Worm (Caenorhabditis elegans) whole organism, L2 larva: ENCODE data around the gene asm-3.
A peak's percentile ranks its signal among the peaks of the same experiment; 100 is the strongest.

Experiments used
- C34F6.9 ChIP-seq: fragments of 150-350 bp; optimal IDR thresholded peaks from 2 replicates; lab custom pipeline; 2014; ENCODE audit warnings: missing biosample characterization, missing genetic modification characterization
- F13H6.1 ChIP-seq: sonication (generic microtip); optimal IDR thresholded peaks from 2 replicates; lab custom pipeline; 2016; ENCODE audit warnings: missing genetic modification characterization, missing compliant biosample characterization
- R02D3.7 ChIP-seq: fragments of 150-350 bp; optimal IDR thresholded peaks from 2 replicates; lab custom pipeline; 2014; ENCODE audit warnings: missing biosample characterization, missing genetic modification characterization
- Y55F3AM.14 ChIP-seq: fragments of 200-800 bp; sonication (Bioruptor generic); optimal IDR thresholded peaks from 2 replicates; lab custom pipeline; 2018; ENCODE audit warnings: mild to moderate bottlenecking, missing genetic modification characterization, missing compliant biosample characterization
- ZK546.5 ChIP-seq: sonication (generic microtip); optimal IDR thresholded peaks from 2 replicates; lab custom pipeline; 2017; ENCODE audit warnings: missing biosample characterization, missing genetic modification characterization
- alr-1 ChIP-seq: fragments of 150-350 bp; optimal IDR thresholded peaks from 2 replicates; lab custom pipeline; 2014; ENCODE audit warnings: missing biosample characterization, missing genetic modification characterization
- blmp-1 ChIP-seq: sonication (generic microtip); optimal IDR thresholded peaks from 2 replicates; lab custom pipeline; 2017; ENCODE audit warnings: missing genetic modification characterization, mild to moderate bottlenecking, missing compliant biosample characterization, antibody characterized with exemption, moderate library complexity; ENCODE audit not compliant: insufficient read depth
- ceh-16 ChIP-seq: fragments of 150-350 bp; optimal IDR thresholded peaks from 2 replicates; lab custom pipeline; 2014; ENCODE audit warnings: missing biosample characterization, missing genetic modification characterization
- ceh-82 ChIP-seq: fragments of 150-350 bp; optimal IDR thresholded peaks from 2 replicates; lab custom pipeline; 2014; ENCODE audit warnings: missing biosample characterization, missing genetic modification characterization
- crh-2 ChIP-seq: sonication (generic microtip); optimal IDR thresholded peaks from 2 replicates; lab custom pipeline; 2017; ENCODE audit warnings: missing biosample characterization, missing genetic modification characterization
- dmd-4 ChIP-seq: sonication (generic microtip); optimal IDR thresholded peaks from 2 replicates; lab custom pipeline; 2017; ENCODE audit warnings: missing biosample characterization, missing genetic modification characterization
- egl-27 ChIP-seq: sonication (generic microtip); optimal IDR thresholded peaks from 3 replicates; lab custom pipeline; 2017; ENCODE audit warnings: missing biosample characterization, missing genetic modification reagents, missing genetic modification characterization
- elt-3 ChIP-seq: sonication (generic microtip); optimal IDR thresholded peaks from 2 replicates; lab custom pipeline; 2017; ENCODE audit warnings: missing biosample characterization, missing genetic modification characterization
- fos-1 ChIP-seq: fragments of 150-350 bp; optimal IDR thresholded peaks from 2 replicates; lab custom pipeline; 2014; ENCODE audit warnings: missing biosample characterization, missing genetic modification characterization
- gmeb-1 ChIP-seq: fragments of 150-350 bp; optimal IDR thresholded peaks from 2 replicates; lab custom pipeline; 2014; ENCODE audit warnings: missing biosample characterization, missing genetic modification characterization
- lin-11 ChIP-seq: fragments of 150-350 bp; sonication (generic microtip); optimal IDR thresholded peaks from 2 replicates; lab custom pipeline; 2014; ENCODE audit warnings: missing biosample characterization, missing genetic modification characterization, inconsistent platforms, mixed read lengths
- lin-13 ChIP-seq: fragments of 150-350 bp; optimal IDR thresholded peaks from 2 replicates; lab custom pipeline; 2014; ENCODE audit warnings: missing biosample characterization, missing genetic modification reagents, missing genetic modification characterization
- lsy-2 ChIP-seq, 2 experiments: fragments of 150-350 bp in 1 of 2; sonication (generic microtip) in 1 of 2; optimal IDR thresholded peaks; 2 replicates each; lab custom pipeline; 2014 to 2017; ENCODE audit warnings: missing biosample characterization in 2 of 2, missing genetic modification characterization in 2 of 2
- nhr-23 ChIP-seq: fragments of 150-350 bp; optimal IDR thresholded peaks from 2 replicates; lab custom pipeline; 2014; ENCODE audit warnings: missing biosample characterization, missing genetic modification reagents, missing genetic modification characterization
- nhr-237 ChIP-seq: fragments of 150-350 bp; optimal IDR thresholded peaks from 2 replicates; lab custom pipeline; 2014; ENCODE audit warnings: missing biosample characterization, missing genetic modification characterization
- nhr-25 ChIP-seq: fragments of 150-350 bp; sonication (generic microtip); optimal IDR thresholded peaks from 3 replicates; lab custom pipeline; 2014; ENCODE audit warnings: missing biosample characterization, missing genetic modification characterization
- nhr-6 ChIP-seq: fragments of 150-350 bp; optimal IDR thresholded peaks from 2 replicates; lab custom pipeline; 2014; ENCODE audit warnings: missing biosample characterization, missing genetic modification characterization
- nhr-77 ChIP-seq: fragments of 150-350 bp; optimal IDR thresholded peaks from 2 replicates; lab custom pipeline; 2014; ENCODE audit warnings: missing biosample characterization, missing genetic modification characterization
- peb-1 ChIP-seq: fragments of 150-350 bp; optimal IDR thresholded peaks from 2 replicates; lab custom pipeline; 2014; ENCODE audit warnings: missing biosample characterization, missing genetic modification characterization
- sem-4 ChIP-seq: fragments of 150-350 bp; optimal IDR thresholded peaks from 2 replicates; lab custom pipeline; 2014; ENCODE audit warnings: missing biosample characterization, missing genetic modification reagents, missing genetic modification characterization
- skn-1 ChIP-seq: sonication (generic microtip); optimal IDR thresholded peaks from 2 replicates; lab custom pipeline; 2017; ENCODE audit warnings: missing biosample characterization, missing genetic modification characterization
- sma-3 ChIP-seq: sonication (generic microtip); optimal IDR thresholded peaks from 2 replicates; lab custom pipeline; 2016; ENCODE audit warnings: missing genetic modification reagents, missing genetic modification characterization, missing compliant biosample characterization
- sma-9 ChIP-seq, 2 experiments: fragments of 150-350 bp in 1 of 2; sonication (generic microtip) in 1 of 2; optimal IDR thresholded peaks; 2 replicates each; lab custom pipeline; 2014 to 2016; ENCODE audit warnings: missing genetic modification characterization in 2 of 2, mild to moderate bottlenecking in 1 of 2, missing biosample characterization in 1 of 2, missing compliant biosample characterization in 1 of 2, missing genetic modification reagents in 1 of 2, moderate library complexity in 1 of 2
- unc-39 ChIP-seq: fragments of 150-350 bp; optimal IDR thresholded peaks from 2 replicates; lab custom pipeline; 2014; ENCODE audit warnings: missing biosample characterization, missing genetic modification characterization
- unc-55 ChIP-seq: fragments of 150-350 bp; sonication (generic microtip); optimal IDR thresholded peaks from 3 replicates; lab custom pipeline; 2014; ENCODE audit warnings: missing biosample characterization, missing genetic modification reagents, missing genetic modification characterization
- unc-62 ChIP-seq: fragments of 150-350 bp; optimal IDR thresholded peaks from 2 replicates; lab custom pipeline; 2014; ENCODE audit warnings: missing biosample characterization, missing genetic modification reagents, missing genetic modification characterization
- ztf-1 ChIP-seq: fragments of 200-800 bp; sonication (Bioruptor generic); conservative IDR thresholded peaks from 2 replicates; pipeline ENCODE4 v1.3.6; 2022; ENCODE audit warnings: missing genetic modification characterization, missing compliant biosample characterization
- ztf-11 ChIP-seq: sonication (generic microtip); optimal IDR thresholded peaks from 2 replicates; lab custom pipeline; 2017; ENCODE audit warnings: missing biosample characterization, missing genetic modification characterization
- ztf-4 ChIP-seq: fragments of 150-350 bp; optimal IDR thresholded peaks from 2 replicates; lab custom pipeline; 2014; ENCODE audit warnings: missing biosample characterization, missing genetic modification characterization

asm-3 gene

ce11 chrIV:519409-519808, 4.2 kb downstream of the asm-3 start, which contains the start of gene pig-1 (continued):
- TF ChIP-seq lin-11 (tag; lab: Kevin White, UChicago) (peak; percentile 50), ztf-11 (tag; lab: Kevin White, UChicago) (no peak)

ce11 chrIV:506384-506783, 17.2 kb downstream of the asm-3 start, which contains the start of gene W03G1.5:
Gene W03G1.5, minus strand, starts transcription at chrIV:506484.
- no peak for TF ChIP-seq unc-39 (tag; lab: Kevin White, UChicago)
- TF ChIP-seq unc-55: peak; percentile 10

- TF ChIP-seq lin-11 (tag; lab: Kevin White, UChicago) (no peak), unc-39 (tag; lab: Kevin White, UChicago) (no peak), F13H6.1 (tag; lab: Kevin White, UChicago) (no peak), nhr-6 (no peak), sma-9 (GFP tag; optimal IDR thresholded peaks at IDR 0.05; lab: Kevin White, UChicago) (no peak), sma-9 (tag; optimal IDR thresholded peaks at IDR 0.05; lab: Kevin White, UChicago) (no peak), egl-27 (tag; lab: Kevin White, UChicago) (no peak), fos-1 (tag; lab: Kevin White, UChicago) (no peak), gmeb-1 (tag; lab: Kevin White, UChicago) (no peak), C34F6.9 (tag; lab: Kevin White, UChicago) (no peak), nhr-237 (tag; lab: Kevin White, UChicago) (no peak), alr-1 (no peak), dmd-4 (no peak), blmp-1 (tag; lab: Kevin White, UChicago) (no peak), nhr-23 (no peak), elt-3 (tag; lab: Kevin White, UChicago) (no peak), peb-1 (no peak), sem-4 (tag; lab: Kevin White, UChicago) (no peak), crh-2 (tag; lab: Kevin White, UChicago) (no peak), lin-13 (GFP tag; lab: Kevin White, UChicago) (no peak), sma-3 (GFP tag; lab: Kevin White, UChicago) (no peak)
- TF ChIP-seq, all 48 proteins: peak for 0
These were observed 19.1 kb downstream of the asm-3 start for ce11 chrIV:504495-504894.

- TF ChIP-seq ceh-82 (no peak), ztf-4 (tag; lab: Kevin White, UChicago) (no peak), crh-2 (tag; lab: Kevin White, UChicago) (no peak), sma-9 (GFP tag; optimal IDR thresholded peaks at IDR 0.05; lab: Kevin White, UChicago) (no peak), sma-9 (tag; optimal IDR thresholded peaks at IDR 0.05; lab: Kevin White, UChicago) (no peak), nhr-77 (tag; lab: Kevin White, UChicago) (no peak), ztf-1 (GFP tag; lab: Robert Waterston, UW) (no peak), ZK546.5 (tag; lab: Kevin White, UChicago) (no peak), R02D3.7 (tag; lab: Kevin White, UChicago) (no peak), ceh-16 (tag; lab: Kevin White, UChicago) (no peak), nhr-23 (no peak), nhr-25 (no peak), lsy-2 (tag; optimal IDR thresholded peaks at IDR 0.05; lab: Kevin White, UChicago) (no peak), elt-3 (tag; lab: Kevin White, UChicago) (no peak), unc-62 (GFP tag; lab: Kevin White, UChicago) (no peak), blmp-1 (tag; lab: Kevin White, UChicago) (no peak), lin-11 (tag; lab: Kevin White, UChicago) (no peak)
These were observed 26.5 kb downstream of the asm-3 start for ce11 chrIV:497155-497554.

ce11 chrIV:484768-485167, 38.8 kb downstream of the asm-3 start:
- no peak for TF ChIP-seq nhr-23
- no peak for TF ChIP-seq F13H6.1 (tag; lab: Kevin White, UChicago)
- no peak for TF ChIP-seq skn-1 (tag; lab: Kevin White, UChicago)
- TF ChIP-seq ZK546.5 (tag; lab: Kevin White, UChicago): no peak
- TF ChIP-seq unc-39 (tag; lab: Kevin White, UChicago): no peak
- no peak for TF ChIP-seq ceh-82
- TF ChIP-seq unc-55: no peak
- no peak for TF ChIP-seq fos-1 (tag; lab: Kevin White, UChicago)
- no peak for TF ChIP-seq Y55F3AM.14 (GFP tag; lab: Kevin White, UChicago)
- no peak for TF ChIP-seq R02D3.7 (tag; lab: Kevin White, UChicago)
- TF ChIP-seq dmd-4: no peak
- TF ChIP-seq egl-27 (tag; lab: Kevin White, UChicago): no peak
